Fruit fly (Drosophila melanogaster) whole organism: ENCODE results near the gene CG32117.

Experiments used
- CG8478 ChIP-seq: fragments of >200 bp; optimal IDR thresholded peaks from 2 replicates; lab custom pipeline; 2018; ENCODE audit warnings: inconsistent platforms
- Dll ChIP-seq: fragments of >200 bp; optimal IDR thresholded peaks from 2 replicates; lab custom pipeline; 2017
- EcR ChIP-seq, 2 experiments: fragments of >200 bp; optimal IDR thresholded peaks; 2 replicates each; lab custom pipeline; 2017; ENCODE audit warnings: missing biosample characterization in 2 of 2, missing genetic modification characterization in 2 of 2, missing genetic modification reagents in 2 of 2
- psq ChIP-seq: fragments of >200 bp; optimal IDR thresholded peaks from 2 replicates; lab custom pipeline; 2017
- usp ChIP-seq: fragments of >200 bp; optimal IDR thresholded peaks from 2 replicates; lab custom pipeline; 2017; ENCODE audit warnings: missing biosample characterization, missing genetic modification characterization, mixed read lengths

dm6 chr3L:12913609-12914266, 10.2 kb upstream of the CG32117 start, which contains the start of gene CG32115:
- TF ChIP-seq usp (GFP tag; lab: Kevin White, UChicago) (no peak), psq (no peak), CG8478 (no peak), Dll (lab: Kevin White, UChicago) (no peak), EcR (GFP tag; optimal IDR thresholded peaks at IDR 0.05; lab: Kevin White, UChicago) (no peak)
